Worm (Caenorhabditis elegans): Measurements from ENCODE around the gene acdh-13.

DNA sequence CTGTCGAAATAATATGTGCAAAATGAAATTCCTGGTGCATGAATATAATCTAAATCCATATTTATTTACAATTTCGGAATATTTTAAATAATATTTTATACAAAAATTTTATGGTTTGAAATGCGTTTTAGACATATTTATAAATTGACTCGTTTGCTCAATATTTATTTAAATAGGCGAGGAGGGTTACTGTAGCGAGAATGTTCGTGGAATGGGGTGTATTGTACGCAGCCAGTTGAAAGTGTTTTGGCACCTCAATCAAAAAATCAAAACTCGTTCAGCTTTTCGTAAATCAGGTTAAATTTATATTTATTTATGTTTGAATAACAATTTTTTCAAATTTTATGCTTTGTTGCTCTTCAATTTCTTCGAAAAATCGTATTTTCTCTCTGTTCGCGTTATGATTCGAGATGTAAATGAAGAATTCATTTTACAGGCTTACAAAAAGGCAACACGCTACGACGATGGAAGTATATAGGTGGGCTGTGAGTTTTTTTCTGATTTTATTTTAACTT, 40.1 kb upstream of the acdh-13 start, which contains the start of gene hyl-1:
- TF ChIP-seq F37B4.10 (GFP tag; IDR thresholded peaks at IDR 0.05) (no peak), snpc-3.4 (tag; optimal IDR thresholded peaks at IDR 0.05) (no peak), egl-18 (GFP tag; IDR thresholded peaks at IDR 0.05) (no peak)

Data from whole organism, young adult.